Fruit fly (Drosophila melanogaster) whole organism, larva: Measurements from ENCODE around the gene CG11581.

Experiments used
- noc ChIP-seq: fragments of 200-800 bp; sonication (Bioruptor generic); optimal IDR thresholded peaks from 3 replicates; lab custom pipeline; 2019; ENCODE audit warnings: missing biosample characterization, mild to moderate bottlenecking, missing genetic modification characterization, moderate library complexity

CG11581 gene

DNA sequence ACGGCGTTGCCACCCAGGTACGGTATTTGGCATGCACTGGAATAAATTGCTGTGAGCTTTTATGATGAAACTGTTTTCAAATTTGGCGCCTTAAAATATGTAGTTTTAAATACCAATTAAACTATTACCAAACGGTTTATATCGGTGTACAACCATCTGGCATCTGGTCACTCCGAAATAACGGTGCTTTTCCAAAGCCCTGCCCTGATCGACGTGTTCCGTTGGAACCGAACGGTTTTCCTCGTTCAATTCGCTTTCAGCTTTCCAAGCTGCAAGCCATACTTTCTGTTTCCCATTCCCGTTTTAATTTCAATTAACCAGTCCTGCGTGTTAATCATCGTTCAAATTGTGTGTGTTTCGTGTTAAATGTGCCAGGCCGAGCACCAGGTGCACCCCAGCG, 16.3 kb downstream of the CG11581 start, which contains the start of gene yl:
yl (plus strand) TSS at position 202 of the 400 bp plus-strand sequence.
- TF ChIP-seq noc (tag; lab: Kevin White, UChicago): no peak

DNA sequence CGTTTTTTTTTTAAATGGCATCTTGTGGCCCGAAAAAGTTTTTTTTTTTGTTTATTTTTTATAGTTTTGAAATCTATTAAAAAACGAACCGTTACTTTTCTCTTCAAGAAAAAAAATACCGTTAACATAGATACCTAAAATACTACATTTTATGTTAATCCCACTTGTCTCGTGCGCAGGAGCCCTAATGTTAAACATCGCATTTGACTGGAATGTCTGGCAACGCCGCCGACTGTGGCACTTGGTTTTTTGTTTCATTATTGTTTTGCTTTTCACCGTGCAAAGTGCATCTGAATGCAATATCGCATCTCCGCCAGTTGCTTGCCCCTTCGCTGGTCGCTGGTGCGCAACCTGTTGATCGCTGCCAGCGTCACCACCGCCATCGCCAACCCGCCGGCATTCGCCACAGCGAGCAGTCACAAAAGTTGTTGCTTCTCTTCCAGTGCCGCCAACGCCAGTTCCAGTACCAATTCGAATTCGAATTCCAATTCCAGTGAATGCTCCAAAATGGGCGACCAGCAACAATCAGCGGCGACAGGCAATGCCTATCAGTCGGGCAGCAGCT, 23.3 kb downstream of the CG11581 start, which contains the start of gene CG11590:
CG11590 (plus strand) TSS at position 212 of the 565 bp plus-strand sequence.
- TF ChIP-seq noc (tag; lab: Kevin White, UChicago): no peak

DNA sequence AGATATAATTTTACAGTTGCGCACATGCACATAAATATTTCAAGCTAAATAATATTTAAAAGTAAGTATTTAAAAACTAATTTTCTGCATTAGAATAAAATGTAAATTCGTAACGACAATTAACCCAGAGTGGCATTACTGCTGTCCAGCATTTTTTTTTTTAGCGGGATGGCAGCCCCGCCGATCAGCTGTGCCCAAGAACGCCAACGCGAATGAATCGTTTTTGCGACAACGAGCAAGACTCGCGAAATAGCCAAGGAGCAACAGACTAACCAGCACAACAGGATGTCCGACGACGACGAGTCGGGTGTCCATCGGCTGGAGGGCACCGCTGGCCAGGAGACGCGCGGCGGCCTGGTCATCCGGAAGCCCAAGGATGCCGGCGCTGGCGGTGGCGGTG, 24.5 kb downstream of the CG11581 start, which contains the start of gene Prp16:
Prp16 (plus strand) TSS at position 185 of the 400 bp plus-strand sequence.
- TF ChIP-seq noc (tag; lab: Kevin White, UChicago): no peak

DNA sequence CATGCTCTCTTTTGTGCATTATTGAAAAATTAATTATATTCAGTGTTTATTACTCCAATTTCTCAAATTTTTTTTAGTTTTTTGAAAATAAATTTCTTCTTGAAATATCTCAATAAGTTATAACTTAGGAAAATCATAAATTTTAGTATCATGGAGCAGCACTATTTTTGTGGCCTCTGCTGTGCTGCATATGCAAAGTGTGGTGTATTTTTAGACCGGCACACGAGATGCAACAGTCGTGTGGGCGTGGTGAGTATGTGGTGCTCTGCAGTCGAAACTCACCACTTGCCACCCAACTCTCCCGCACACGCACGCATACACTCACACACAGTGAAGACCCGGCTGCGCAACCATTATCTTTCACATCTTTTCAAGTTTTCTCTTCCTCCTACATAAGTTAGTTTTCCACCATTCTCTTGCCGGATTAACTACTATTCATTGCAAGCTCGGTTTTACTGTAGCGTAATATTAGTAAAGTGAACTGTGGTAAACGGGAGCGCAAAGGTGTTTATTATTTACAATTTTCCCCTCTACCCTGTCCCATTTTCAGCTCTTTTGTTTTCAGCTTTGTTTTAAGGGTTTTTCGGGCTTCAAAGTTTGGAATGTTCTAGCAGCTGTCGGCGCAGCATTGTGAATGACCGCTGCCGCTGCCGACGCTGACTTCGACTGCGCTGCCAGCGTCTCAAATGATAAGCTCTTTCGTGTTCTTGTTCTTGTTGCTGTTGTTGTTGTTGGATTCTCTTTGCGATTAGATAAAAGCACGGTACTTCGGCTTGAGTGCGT, 31.9 kb downstream of the CG11581 start:
- TF ChIP-seq noc (tag; lab: Kevin White, UChicago): no peak

DNA sequence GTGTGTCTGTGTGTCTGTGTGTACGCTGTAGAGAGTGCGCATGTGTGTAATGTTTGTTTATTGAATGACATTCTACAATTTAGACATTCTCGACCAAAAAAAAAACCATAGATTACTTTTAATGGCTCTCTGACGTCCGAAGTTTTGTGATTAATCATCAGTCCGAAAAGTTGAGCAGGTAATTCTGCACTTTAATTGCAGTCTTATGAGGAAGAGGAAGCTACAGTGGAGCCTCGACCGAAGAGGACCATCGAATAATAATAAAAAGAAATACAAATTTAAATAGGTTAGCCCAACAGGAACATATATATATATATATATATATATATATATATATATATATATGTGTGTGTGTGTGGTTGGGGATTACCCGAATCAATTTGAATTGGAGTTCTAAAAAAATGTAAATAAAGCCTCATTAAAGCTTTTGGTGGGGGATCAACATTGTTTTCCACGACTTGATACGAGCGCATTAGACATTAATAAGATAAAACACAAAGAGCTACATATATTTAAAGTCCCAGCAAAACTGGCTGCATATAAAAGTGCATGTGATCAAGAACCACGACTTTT, 32.6 kb downstream of the CG11581 start:
- peak; percentile 7 for TF ChIP-seq noc (tag; lab: Kevin White, UChicago)

DNA sequence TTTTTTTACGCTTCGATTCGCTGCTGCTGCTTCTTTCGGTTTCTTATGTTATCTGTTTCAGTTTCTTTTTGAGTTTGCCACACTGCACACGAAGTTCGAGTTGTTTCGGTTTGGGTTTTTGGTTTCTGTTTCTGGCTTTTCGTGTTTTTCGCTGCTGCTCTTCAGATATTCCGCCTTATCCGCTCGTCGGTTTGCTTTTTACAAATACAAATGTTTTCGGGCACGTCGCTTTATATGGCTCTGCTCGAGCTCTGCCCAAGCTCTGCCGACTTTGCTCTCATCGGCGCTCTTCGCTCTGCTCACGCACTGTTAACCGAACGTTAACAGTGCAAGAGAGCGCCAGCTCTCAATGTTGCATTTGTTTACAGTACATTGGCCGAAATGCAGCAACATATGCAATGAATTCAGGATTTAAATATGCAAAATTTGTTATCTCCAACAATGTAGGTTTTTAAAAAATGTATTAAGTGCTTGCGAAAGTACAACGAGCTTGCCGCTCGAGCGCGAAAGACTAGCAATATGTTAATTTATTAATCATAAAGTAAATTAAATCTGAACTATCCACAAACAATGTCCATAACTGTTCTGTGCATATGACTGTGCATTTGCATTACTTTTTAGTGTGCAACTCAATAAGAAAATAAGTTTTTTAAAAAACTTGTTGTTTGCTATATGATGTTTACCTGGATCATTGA, 34.7 kb downstream of the CG11581 start:
- TF ChIP-seq noc (tag; lab: Kevin White, UChicago): no peak

DNA sequence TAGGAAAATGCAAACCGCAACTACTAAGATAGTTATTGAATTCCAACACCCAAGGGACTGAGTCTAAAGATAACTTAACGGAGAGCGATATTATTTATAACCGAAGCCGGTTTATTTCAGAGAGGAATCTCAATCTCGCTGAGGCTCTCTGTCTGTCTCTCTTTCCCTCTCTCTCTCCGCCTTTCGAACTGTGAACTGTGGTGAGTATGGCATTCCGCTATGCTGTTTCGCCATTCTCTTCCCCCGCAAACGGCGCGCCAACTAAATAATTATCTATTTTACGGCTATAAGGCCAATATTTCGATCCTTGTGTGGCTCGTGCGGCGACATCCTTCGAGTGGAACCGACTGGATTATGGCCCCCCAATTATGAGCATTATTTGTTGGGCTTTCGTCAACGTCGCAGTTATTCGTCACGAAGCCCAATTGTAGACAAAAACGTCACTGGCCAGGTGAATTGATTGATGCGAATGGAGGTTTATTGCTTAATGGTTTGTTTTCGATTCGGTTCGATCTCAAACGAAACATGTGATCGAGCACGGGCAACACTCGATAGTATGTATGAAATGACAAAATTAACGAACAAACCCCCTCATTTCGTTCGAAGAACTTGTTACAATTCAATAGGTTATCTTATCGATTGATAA, 35.5 kb downstream of the CG11581 start:
- no peak for TF ChIP-seq noc (tag; lab: Kevin White, UChicago)

DNA sequence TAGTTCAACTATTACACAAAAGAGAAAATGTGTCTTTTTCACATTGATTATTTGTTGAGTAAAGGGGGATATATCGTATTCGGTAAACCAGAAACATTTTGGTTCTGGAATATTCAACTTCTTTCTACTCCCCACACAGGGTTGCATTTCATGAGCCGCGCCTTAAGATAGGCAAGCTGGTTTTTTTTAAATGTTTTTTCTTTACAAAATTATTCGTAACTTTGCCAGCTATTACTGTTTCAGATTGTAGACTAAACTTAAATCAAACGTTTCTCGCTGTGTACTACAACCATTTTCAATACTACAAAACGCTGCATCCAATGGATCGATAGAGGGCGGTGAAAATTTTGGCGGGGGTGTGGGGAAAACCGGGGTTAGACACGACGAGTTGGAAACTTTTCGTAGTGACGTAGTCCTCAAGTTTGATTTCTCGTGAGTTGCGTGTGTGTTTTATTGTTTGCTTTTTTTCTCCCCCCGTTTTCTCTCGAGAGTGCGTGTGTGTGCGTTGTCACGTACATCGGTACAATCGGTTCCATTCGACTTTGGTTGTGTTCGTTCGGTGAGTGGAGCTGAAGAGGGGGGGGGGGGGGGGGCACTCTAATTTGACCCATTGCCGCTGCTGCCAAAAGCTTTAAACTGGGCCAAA, 36.9 kb downstream of the CG11581 start:
- TF ChIP-seq noc (tag; lab: Kevin White, UChicago): no peak

DNA sequence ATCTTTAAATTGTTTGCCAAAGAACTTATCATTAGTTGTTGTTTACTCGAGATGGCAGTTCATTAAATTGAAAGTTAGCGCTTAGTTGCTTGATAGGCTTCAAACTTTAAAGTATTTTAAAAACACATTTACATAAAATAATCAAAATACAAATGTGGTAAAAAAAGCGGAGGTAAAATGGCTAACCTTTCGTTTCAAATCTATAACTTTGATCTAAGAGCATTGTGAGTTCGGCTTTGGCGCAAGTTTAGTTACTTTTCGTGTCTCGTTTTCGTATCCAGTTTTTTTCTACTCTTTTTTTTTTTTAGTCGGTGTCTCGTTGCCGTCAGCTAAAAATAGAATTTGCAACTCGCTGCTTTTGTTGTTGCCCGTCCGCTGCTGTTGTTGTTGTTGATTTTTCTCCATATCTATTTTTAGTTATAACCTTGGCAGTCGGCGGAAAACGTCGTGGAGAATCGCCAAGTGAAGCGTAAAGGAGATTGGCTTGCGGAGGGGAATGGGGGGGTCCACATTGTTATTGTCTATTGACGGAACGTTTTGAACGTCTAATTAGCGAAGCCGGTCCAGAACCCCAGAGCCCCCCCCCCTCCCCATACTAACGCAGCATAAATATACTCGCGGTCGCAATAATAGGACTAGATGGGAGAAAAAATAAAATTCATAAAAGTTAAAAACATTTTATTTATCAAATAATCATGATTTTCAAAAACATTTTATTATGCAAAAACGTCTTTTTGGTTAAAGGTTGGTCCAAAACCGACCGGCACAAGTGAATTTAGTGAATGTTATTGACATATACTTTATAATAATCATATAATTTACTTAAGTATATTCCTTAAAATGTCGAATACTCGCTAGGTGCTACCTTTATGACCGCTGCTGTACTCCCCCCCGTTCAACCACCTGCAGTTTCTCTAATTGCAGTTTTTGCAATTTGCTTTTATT, 38.1 kb downstream of the CG11581 start:
- peak; percentile 65 for TF ChIP-seq noc (tag; lab: Kevin White, UChicago)

DNA sequence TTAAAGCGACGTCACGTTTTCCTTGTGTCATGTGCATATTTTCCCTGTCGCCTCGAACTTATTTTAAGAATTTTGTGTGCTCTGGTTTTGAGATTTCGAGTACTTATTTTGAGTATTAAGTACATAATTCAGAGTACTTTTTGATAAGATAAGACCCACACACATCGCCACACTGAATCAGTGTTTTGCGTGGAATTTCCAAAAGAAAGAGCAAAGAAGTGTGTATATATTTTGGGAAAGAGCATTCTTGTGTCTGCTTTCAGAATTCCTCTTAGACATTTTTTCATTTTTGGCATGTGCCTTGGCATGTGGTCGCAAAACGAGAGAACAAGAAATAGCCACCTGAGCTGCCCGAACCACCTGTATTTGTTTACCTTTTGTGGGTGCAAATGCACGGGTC, 39.1 kb downstream of the CG11581 start:
- TF ChIP-seq noc (tag; lab: Kevin White, UChicago): peak; percentile 15

DNA sequence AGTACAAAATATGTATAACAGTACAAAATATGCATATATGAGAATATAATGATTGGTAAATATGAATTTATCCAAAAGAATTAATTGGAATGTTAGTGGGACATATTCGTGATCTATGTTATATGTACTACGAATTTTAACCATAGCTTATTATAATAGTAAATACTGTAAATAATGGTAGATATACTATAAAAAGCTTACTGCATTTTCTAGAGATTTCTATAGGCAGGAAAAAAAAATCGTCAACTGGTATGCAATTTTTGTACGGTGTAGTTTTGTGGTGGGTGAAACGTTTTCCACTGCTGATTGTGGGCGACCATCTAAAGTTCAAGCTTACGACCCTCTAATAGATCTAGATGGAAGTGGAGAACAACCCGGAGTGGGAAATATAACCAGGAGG, 40.1 kb downstream of the CG11581 start:
- no peak for TF ChIP-seq noc (tag; lab: Kevin White, UChicago)

DNA sequence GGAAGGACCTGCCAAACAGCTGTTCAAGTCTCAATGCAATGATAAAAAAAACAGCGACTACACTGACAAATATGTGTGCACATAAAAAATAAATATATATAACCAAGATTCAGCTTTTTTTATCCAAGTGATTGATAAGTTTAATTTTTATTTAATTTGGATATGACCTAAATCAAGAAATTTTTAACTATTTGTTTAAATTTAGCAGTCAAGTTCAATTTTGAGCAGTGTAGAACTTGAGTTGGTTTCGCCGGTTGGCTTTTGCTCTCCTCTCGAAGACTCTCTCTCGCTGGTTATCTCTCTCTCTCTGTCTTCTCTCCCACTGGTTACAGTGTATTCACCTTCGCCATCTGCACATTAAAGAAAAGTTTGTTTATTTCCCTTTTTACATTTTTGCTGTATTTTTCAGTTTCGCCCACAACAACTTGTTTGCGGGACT, 41.3 kb downstream of the CG11581 start:
- peak; percentile 86 for TF ChIP-seq noc (tag; lab: Kevin White, UChicago)

DNA sequence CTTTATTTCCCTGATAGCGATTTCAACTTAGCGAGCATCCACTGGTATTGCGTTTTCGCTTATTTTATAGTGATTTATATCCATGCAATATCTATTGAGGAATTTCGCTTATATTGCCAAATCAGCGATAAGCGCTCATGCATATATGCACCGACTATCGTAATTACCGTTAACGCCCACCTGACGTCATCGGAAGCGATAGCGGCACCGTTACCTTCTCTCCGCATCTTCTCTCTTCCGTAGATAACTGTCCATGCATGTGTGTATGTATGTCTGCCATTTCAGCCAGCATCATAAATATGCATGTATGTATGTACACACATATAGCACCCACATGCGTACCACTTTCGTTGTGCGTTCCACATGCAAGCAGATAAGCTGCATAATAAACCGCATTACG, 44.5 kb downstream of the CG11581 start:
- TF ChIP-seq noc (tag; lab: Kevin White, UChicago): no peak

DNA sequence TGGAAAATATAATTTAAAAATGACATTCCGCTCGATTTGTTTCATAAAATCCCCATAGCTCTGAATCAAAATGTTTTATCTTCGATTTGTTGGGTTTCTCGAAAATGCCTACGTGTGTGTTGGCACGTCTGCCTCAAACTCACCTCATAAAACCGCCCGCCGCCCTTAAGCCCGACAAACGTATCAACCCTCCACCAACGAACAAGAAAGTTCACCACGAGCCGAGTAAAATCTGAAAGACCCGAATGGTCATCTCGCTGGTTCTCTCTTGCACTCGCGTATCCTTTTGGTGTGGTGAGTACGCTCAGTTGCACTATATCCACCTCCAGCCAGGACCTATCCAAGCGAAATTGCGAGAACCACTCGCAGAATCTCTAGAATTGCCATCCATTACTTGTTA, 45.3 kb downstream of the CG11581 start:
- TF ChIP-seq noc (tag; lab: Kevin White, UChicago): no peak
